Fruit fly (Drosophila melanogaster) whole organism, embryonic: Measurements from ENCODE around the gene CG3104.

Experiments used
- CG10147 ChIP-seq: fragments of 200-800 bp; sonication (Bioruptor generic); optimal IDR thresholded peaks from 2 replicates; lab custom pipeline; 2019; ENCODE audit warnings: missing biosample characterization, mild to moderate bottlenecking, missing genetic modification characterization, moderate library complexity
- Hand ChIP-seq: fragments of 200-800 bp; sonication (Bioruptor generic); optimal IDR thresholded peaks from 2 replicates; lab custom pipeline; 2017; ENCODE audit warnings: mild to moderate bottlenecking, missing biosample characterization, missing genetic modification reagents, missing genetic modification characterization
- dysf ChIP-seq: fragments of 200-800 bp; sonication (Bioruptor generic); IDR thresholded peaks from 3 replicates; pipeline ENCODE4 v1.3.6; 2022; ENCODE audit warnings: missing biosample characterization, missing genetic modification characterization

DNA sequence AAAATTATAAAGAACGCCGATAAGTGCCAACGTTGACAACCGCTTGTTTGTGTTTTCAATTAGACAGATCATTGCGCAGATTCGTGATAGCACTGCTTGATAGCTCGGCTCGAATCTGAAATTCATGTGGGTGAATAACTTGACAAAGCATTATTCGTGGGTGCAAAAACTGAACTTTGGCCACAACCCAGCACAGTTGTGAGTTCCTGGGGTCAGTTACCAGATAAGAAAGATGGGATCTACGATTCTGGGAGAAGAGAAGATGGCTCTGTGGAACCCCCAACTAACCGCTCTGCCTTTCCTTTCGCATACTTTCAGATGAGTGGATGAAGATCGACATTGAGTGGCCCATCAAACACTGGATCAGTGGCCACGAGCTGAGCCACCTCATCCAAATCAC lies 44.7 kb downstream of the CG3104 start:
- TF ChIP-seq Hand (GFP tag; lab: Kevin White, UChicago) (no peak), dysf (GFP tag; lab: Robert Waterston, UW) (no peak), CG10147 (no peak)
